Worm (Caenorhabditis elegans) whole organism, L4 larva: ENCODE measurements around the gene nspc-18.
A peak's percentile ranks its signal among the peaks of the same experiment; 100 is the strongest.

ENCODE experiments used
- T26A8.4 ChIP-seq: fragments of 200-800 bp; sonication (Bioruptor generic); IDR thresholded peaks from 2 replicates; pipeline ENCODE4 v1.3.6; 2022; ENCODE audit warnings: missing genetic modification characterization, missing compliant biosample characterization
- Y5F2A.4 ChIP-seq: fragments of 200-800 bp; sonication (Bioruptor generic); optimal IDR thresholded peaks from 2 replicates; lab custom pipeline; 2018; ENCODE audit warnings: mild to moderate bottlenecking, missing genetic modification characterization, missing compliant biosample characterization
- ZK337.2 ChIP-seq: fragments of 200-800 bp; sonication (Bioruptor generic); IDR thresholded peaks from 2 replicates; pipeline ENCODE4 v1.3.6; 2022; ENCODE audit warnings: missing genetic modification reagents, missing genetic modification characterization, missing compliant biosample characterization
- aha-1 ChIP-seq: fragments of 150-350 bp; peaks from one replicate; lab custom pipeline; 2014; ENCODE audit warnings: missing biosample characterization, missing genetic modification characterization
- arid-1 ChIP-seq: fragments of 200-800 bp; sonication (Bioruptor generic); conservative IDR thresholded peaks from 2 replicates; pipeline ENCODE4 v1.3.6; 2022; ENCODE audit warnings: missing genetic modification reagents, missing genetic modification characterization, missing compliant biosample characterization
- ceh-20 ChIP-seq: fragments of 200-800 bp; sonication (Bioruptor generic); IDR thresholded peaks from 2 replicates; pipeline ENCODE4 v1.3.6; 2022; ENCODE audit warnings: missing genetic modification reagents, missing genetic modification characterization, missing compliant biosample characterization
- ceh-28 ChIP-seq: fragments of 150-350 bp; optimal IDR thresholded peaks from 2 replicates; lab custom pipeline; 2014; ENCODE audit warnings: missing biosample characterization, missing genetic modification reagents, missing genetic modification characterization
- cey-2 ChIP-seq: sonication (generic microtip); optimal IDR thresholded peaks from 3 replicates; lab custom pipeline; 2017; ENCODE audit warnings: missing genetic modification characterization, mild to moderate bottlenecking, missing compliant biosample characterization, antibody characterized with exemption, borderline replicate concordance; ENCODE audit not compliant: insufficient read depth
- ctbp-1 ChIP-seq: fragments of 200-800 bp; sonication (Bioruptor generic); IDR thresholded peaks from 2 replicates; pipeline ENCODE4 v1.3.6; 2022; ENCODE audit warnings: missing genetic modification reagents, missing genetic modification characterization, missing compliant biosample characterization
- dmd-6 ChIP-seq: fragments of 200-800 bp; sonication (Bioruptor generic); IDR thresholded peaks from 2 replicates; pipeline ENCODE4 v1.3.6; 2022; ENCODE audit warnings: missing genetic modification reagents, missing genetic modification characterization, missing compliant biosample characterization
- dve-1 ChIP-seq: sonication (generic microtip); optimal IDR thresholded peaks from 2 replicates; lab custom pipeline; 2017; ENCODE audit warnings: antibody characterized with exemption, mild to moderate bottlenecking, missing genetic modification characterization, missing compliant biosample characterization; ENCODE audit not compliant: insufficient read depth
- gei-8 ChIP-seq: fragments of 200-800 bp; sonication (Bioruptor generic); optimal IDR thresholded peaks from 2 replicates; lab custom pipeline; 2018; ENCODE audit warnings: mild to moderate bottlenecking, missing genetic modification characterization, missing compliant biosample characterization
- hif-1 ChIP-seq, 2 experiments: sonication (generic microtip); optimal IDR thresholded peaks; 2 replicates each; lab custom pipeline; 2016 to 2017; ENCODE audit warnings: missing compliant biosample characterization in 2 of 2, missing genetic modification characterization in 2 of 2, missing genetic modification reagents in 2 of 2, missing genotype in 2 of 2, mild to moderate bottlenecking in 1 of 2
- hlh-11 ChIP-seq: fragments of 200-800 bp; sonication (Bioruptor generic); optimal IDR thresholded peaks from 2 replicates; lab custom pipeline; 2018; ENCODE audit warnings: mild to moderate bottlenecking, missing genetic modification characterization, missing compliant biosample characterization
- hlh-30 ChIP-seq: sonication (generic microtip); optimal IDR thresholded peaks from 2 replicates; lab custom pipeline; 2017; ENCODE audit warnings: antibody characterized with exemption, mild to moderate bottlenecking, missing genetic modification characterization, missing compliant biosample characterization; ENCODE audit not compliant: insufficient read depth
- hmg-1.1 ChIP-seq: fragments of 200-800 bp; sonication (Bioruptor generic); IDR thresholded peaks from 2 replicates; pipeline ENCODE4 v1.3.6; 2022; ENCODE audit warnings: missing genetic modification reagents, missing genetic modification characterization, missing compliant biosample characterization
- jun-1 ChIP-seq: fragments of 150-350 bp; optimal IDR thresholded peaks from 2 replicates; lab custom pipeline; 2014; ENCODE audit warnings: missing biosample characterization, missing genetic modification reagents, missing genetic modification characterization
- lin-13 ChIP-seq: fragments of 150-350 bp; optimal IDR thresholded peaks from 2 replicates; lab custom pipeline; 2014; ENCODE audit warnings: missing biosample characterization, missing genetic modification reagents, missing genetic modification characterization
- lsy-2 ChIP-seq, 2 experiments: fragments of 150-350 bp in 1 of 2; sonication (generic microtip) in 1 of 2; optimal IDR thresholded peaks; 2 replicates each; lab custom pipeline; 2014 to 2017; ENCODE audit warnings: missing biosample characterization in 2 of 2, missing genetic modification characterization in 2 of 2
- mdl-1 ChIP-seq, 2 experiments: fragments of 150-350 bp in 1 of 2; sonication (generic microtip) in 1 of 2; optimal IDR thresholded peaks; 2 replicates each; lab custom pipeline; 2014 to 2017; ENCODE audit warnings: missing biosample characterization in 2 of 2, missing genetic modification characterization in 2 of 2
- mep-1 ChIP-seq: fragments of 150-350 bp; sonication (generic microtip); optimal IDR thresholded peaks from 3 replicates; lab custom pipeline; 2014; ENCODE audit warnings: missing biosample characterization, missing genetic modification characterization
- mxl-3 ChIP-seq: fragments of 200-800 bp; sonication (Bioruptor generic); optimal IDR thresholded peaks from 2 replicates; lab custom pipeline; 2018; ENCODE audit warnings: mild to moderate bottlenecking, missing genetic modification characterization, missing compliant biosample characterization
- nhr-25 ChIP-seq: sonication (generic microtip); optimal IDR thresholded peaks from 2 replicates; lab custom pipeline; 2017; ENCODE audit warnings: missing genetic modification characterization, mild to moderate bottlenecking, missing compliant biosample characterization, antibody characterized with exemption, moderate library complexity, borderline replicate concordance; ENCODE audit not compliant: insufficient read depth
- nhr-28 ChIP-seq: fragments of 150-350 bp; optimal IDR thresholded peaks from 2 replicates; lab custom pipeline; 2014; ENCODE audit warnings: missing biosample characterization, missing genetic modification characterization
- nhr-48 ChIP-seq: sonication (generic microtip); optimal IDR thresholded peaks from 2 replicates; lab custom pipeline; 2016; ENCODE audit warnings: mild to moderate bottlenecking, missing genetic modification characterization, missing compliant biosample characterization
- nhr-76 ChIP-seq: fragments of 150-350 bp; optimal IDR thresholded peaks from 2 replicates; lab custom pipeline; 2014; ENCODE audit warnings: missing biosample characterization, missing genetic modification characterization
- pha-4 ChIP-seq, 2 experiments: fragments of 150-350 bp in 1 of 2; fragments of 200-800 bp in 1 of 2; sonication (Bioruptor generic) in 1 of 2; IDR thresholded peaks in 1 of 2; optimal IDR thresholded peaks in 1 of 2; 2 replicates each; pipeline versions ENCODE4 v1.3.6 to Lab custom; 2014 to 2022; ENCODE audit warnings: missing genetic modification characterization in 2 of 2, missing genetic modification reagents in 2 of 2, missing biosample characterization in 1 of 2, missing compliant biosample characterization in 1 of 2
- pqm-1 ChIP-seq: sonication (generic microtip); optimal IDR thresholded peaks from 2 replicates; lab custom pipeline; 2017; ENCODE audit warnings: missing biosample characterization, missing genetic modification characterization
- rbr-2 ChIP-seq: sonication (generic microtip); optimal IDR thresholded peaks from 2 replicates; lab custom pipeline; 2016; ENCODE audit warnings: missing genotype, missing genetic modification characterization, missing compliant biosample characterization
- set-16 ChIP-seq: fragments of 200-800 bp; sonication (Bioruptor generic); IDR thresholded peaks from 2 replicates; pipeline ENCODE4 v1.3.6; 2022; ENCODE audit warnings: missing genetic modification reagents, missing genetic modification characterization, missing compliant biosample characterization
- snpc-1.2 ChIP-seq: fragments of 200-800 bp; sonication (Bioruptor generic); IDR thresholded peaks from 2 replicates; pipeline ENCODE4 v1.3.6; 2022; ENCODE audit warnings: missing genetic modification reagents, missing genetic modification characterization, missing compliant biosample characterization
- unc-62 ChIP-seq, 3 experiments: fragments of 150-350 bp in 1 of 3; sonication (generic microtip); optimal IDR thresholded peaks in 2 of 3; peaks in 1 of 3; 1 replicate in 1 of 3; 2 replicates in 2 of 3; lab custom pipeline; 2014 to 2017; ENCODE audit warnings: missing biosample characterization in 3 of 3, missing genetic modification characterization in 3 of 3, missing genetic modification reagents in 3 of 3, missing genotype in 1 of 3
- zip-11 ChIP-seq: fragments of 200-800 bp; sonication (Bioruptor generic); IDR thresholded peaks from 2 replicates; pipeline ENCODE4 v1.3.6; 2022; ENCODE audit warnings: missing genetic modification characterization, missing compliant biosample characterization
- ztf-7 ChIP-seq: fragments of 150-350 bp; optimal IDR thresholded peaks from 2 replicates; lab custom pipeline; 2014; ENCODE audit warnings: missing biosample characterization, missing genetic modification characterization

Gene nspc-18

DNA sequence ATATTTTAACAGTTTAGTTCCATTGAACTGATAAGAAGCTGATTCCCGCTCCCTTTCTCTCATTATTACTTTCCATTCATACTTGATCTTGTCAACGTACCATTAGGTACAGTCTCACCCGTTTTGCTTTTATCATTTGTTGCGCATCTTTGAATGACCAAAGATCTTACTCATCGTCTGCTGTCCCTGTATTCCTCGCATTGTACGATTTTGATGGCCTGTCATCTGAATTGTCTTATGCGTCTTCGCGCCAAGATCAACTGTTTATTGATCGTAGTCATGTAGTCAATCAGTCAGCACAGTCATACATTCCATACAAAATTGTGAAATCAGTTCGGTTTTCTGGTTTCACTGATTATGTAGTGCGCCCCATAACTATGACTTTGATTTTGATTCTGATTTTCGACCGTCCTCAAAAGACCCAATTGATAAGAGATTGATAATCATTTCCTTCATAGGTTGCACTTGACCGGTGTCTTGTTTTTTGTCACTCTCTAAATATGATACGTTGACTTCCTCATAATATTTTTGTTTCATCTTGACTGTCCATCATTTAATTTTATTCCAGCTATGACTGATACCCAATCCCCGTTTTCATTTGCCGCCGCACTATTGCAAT is 30.6 kb upstream of the nspc-18 start, which contains the start of gene nhr-3 (continued):
- no peak for TF ChIP-seq mdl-1 (tag; optimal IDR thresholded peaks at IDR 0.05; lab: Kevin White, UChicago)
- TF ChIP-seq nhr-48 = peak; percentile 36
- peak; percentile 17 for TF ChIP-seq jun-1 (tag; lab: Kevin White, UChicago)
- peak; percentile 75 for TF ChIP-seq dmd-6 (GFP tag; lab: Robert Waterston, UW)
- TF ChIP-seq ceh-20 = no peak

DNA sequence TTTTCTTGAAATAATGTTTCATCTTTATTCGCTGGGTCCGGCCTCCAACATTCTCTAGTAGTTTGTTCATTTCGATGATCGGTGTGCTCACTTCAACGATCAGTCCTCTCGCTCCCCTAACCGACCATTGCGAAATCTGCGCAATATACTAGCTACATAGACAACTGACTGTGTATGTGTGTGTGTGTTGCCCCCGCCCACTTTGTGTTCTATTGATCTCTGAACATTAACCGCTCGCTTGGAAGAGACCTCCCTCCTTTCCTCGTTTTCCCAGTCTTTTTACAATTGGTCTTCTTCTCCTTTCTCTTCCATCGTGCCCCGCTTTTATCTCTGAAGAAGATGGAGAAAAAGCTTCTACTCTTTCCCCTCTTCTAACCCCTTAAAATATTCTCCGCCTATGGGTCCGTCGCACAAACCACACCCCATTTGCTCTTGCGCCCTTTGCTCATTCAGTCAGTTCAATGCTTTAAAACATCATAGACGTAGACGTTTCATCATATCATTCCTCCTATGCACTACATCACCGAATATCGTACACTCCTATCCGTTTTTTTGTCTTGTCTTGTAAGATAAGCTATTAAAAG is 30.0 kb upstream of the nspc-18 start:
- peak; percentile 82 for TF ChIP-seq ztf-7
- TF ChIP-seq nhr-25 (tag; lab: Kevin White, UChicago) = no peak
- TF ChIP-seq hmg-1.1 (GFP tag; lab: Robert Waterston, UW) = peak; percentile 81
- peak; percentile 7 for TF ChIP-seq lin-13 (GFP tag; lab: Kevin White, UChicago)
- TF ChIP-seq ctbp-1 = peak; percentile 80
- peak; percentile 19 for TF ChIP-seq rbr-2 (tag; lab: Kevin White, UChicago)
- TF ChIP-seq gei-8 (GFP tag; lab: Kevin White, UChicago) = no peak
- TF ChIP-seq dve-1 (tag; lab: Kevin White, UChicago) = peak; percentile 47
- no peak for TF ChIP-seq pha-4 (GFP tag; IDR thresholded peaks at IDR 0.05; lab: Robert Waterston, UW)
- peak; percentile 48 for TF ChIP-seq pha-4 (tag; optimal IDR thresholded peaks at IDR 0.05; lab: Kevin White, UChicago)
- TF ChIP-seq set-16 (GFP tag; lab: Robert Waterston, UW) = peak; percentile 19; the same call in 1 of the 2 replicates
- TF ChIP-seq hif-1 (tag; optimal IDR thresholded peaks at IDR 0.05; lab: Kevin White, UChicago) = peak in 1 of 2 experiments; percentile 76
- no peak for TF ChIP-seq cey-2 (tag; lab: Kevin White, UChicago)
- TF ChIP-seq mxl-3 (GFP tag; lab: Kevin White, UChicago) = peak; percentile 1
- no peak for TF ChIP-seq ZK337.2 (GFP tag; lab: Robert Waterston, UW)
- TF ChIP-seq ceh-28 (tag; lab: Kevin White, UChicago) = no peak
- TF ChIP-seq T26A8.4 (GFP tag; lab: Robert Waterston, UW) = 0 out of 2 replicates have a peak, but pooled peaks have one; percentile 18
- peak; percentile 60 for TF ChIP-seq mep-1 (tag; lab: Kevin White, UChicago)
- peak; percentile 5 for TF ChIP-seq nhr-48
- TF ChIP-seq dmd-6 (GFP tag; lab: Robert Waterston, UW) = peak; percentile 39
- no peak for TF ChIP-seq nhr-76 (tag; lab: Kevin White, UChicago)
- TF ChIP-seq hlh-30 (tag; lab: Kevin White, UChicago) = peak; percentile 69
- no peak for TF ChIP-seq zip-11 (GFP tag; lab: Robert Waterston, UW)
- no peak for TF ChIP-seq Y5F2A.4 (GFP tag; lab: Kevin White, UChicago)
- TF ChIP-seq hlh-11 (tag; lab: Kevin White, UChicago) = peak; percentile 76
- 0 out of 2 replicates have a peak, but pooled peaks have one; percentile 21 for TF ChIP-seq arid-1 (GFP tag; lab: Robert Waterston, UW)
- TF ChIP-seq unc-62 (GFP tag; optimal IDR thresholded peaks at IDR 0.05 in 1 of 2; lab: Kevin White, UChicago) = peak in 1 of 2 experiments; percentile 98
- peak; percentile 16 for TF ChIP-seq unc-62 (tag; optimal IDR thresholded peaks at IDR 0.05; lab: Kevin White, UChicago)
- TF ChIP-seq mdl-1 (tag; optimal IDR thresholded peaks at IDR 0.05; lab: Kevin White, UChicago) = peak in 1 of 2 experiments; percentile 79
- peak in 1 of 2 experiments; percentile 18 for TF ChIP-seq lsy-2 (tag; optimal IDR thresholded peaks at IDR 0.05; lab: Kevin White, UChicago)
- TF ChIP-seq pqm-1 (tag; lab: Kevin White, UChicago) = no peak
- peak; percentile 96 for TF ChIP-seq aha-1 (tag; lab: Kevin White, UChicago)
- no peak for TF ChIP-seq snpc-1.2 (GFP tag; lab: Robert Waterston, UW)
- TF ChIP-seq nhr-28 (tag; lab: Kevin White, UChicago) = peak; percentile 77
